Fruit fly (Drosophila melanogaster) ovary, adult (tissue): ENCODE results near the gene CG9701.

Experiments
- CG17801 ChIP-seq: fragments of 200-800 bp; optimal IDR thresholded peaks from 2 replicates; lab custom pipeline; 2019; ENCODE audit warnings: missing biosample characterization, mild to moderate bottlenecking, missing genetic modification characterization, moderate library complexity; ENCODE audit not compliant: partially characterized antibody

Gene CG9701

dm6 chr3L:16779704-16780173, 46.4 kb downstream of the CG9701 start, which contains the start of the genes mus302 and CG9705:
TSS of gene mus302 (minus strand) at chr3L:16779736.
TSS of gene CG9705 (plus strand) at chr3L:16780100.
- TF ChIP-seq CG17801 (GFP tag; lab: Kevin White, UChicago): no peak

dm6 chr3L:16780317-16780716, 47.0 kb downstream of the CG9701 start:
- TF ChIP-seq CG17801 (GFP tag; lab: Kevin White, UChicago): no peak

- TF ChIP-seq CG17801 (GFP tag; lab: Kevin White, UChicago): peak; percentile 48
Observed at dm6 chr3L:16782218-16782763, 48.9 kb downstream of the CG9701 start.

- TF ChIP-seq CG17801 (GFP tag; lab: Kevin White, UChicago): no peak
Observed at dm6 chr3L:16782789-16783188, 49.4 kb downstream of the CG9701 start, which contains the start of gene CG9706. TSS of gene CG9706 (plus strand) at chr3L:16783010.

- no peak for TF ChIP-seq CG17801 (GFP tag; lab: Kevin White, UChicago)
Observed at dm6 chr3L:16786728-16787127, 53.4 kb downstream of the CG9701 start, which contains the start of gene eIF3e. TSS of gene eIF3e (minus strand) at chr3L:16786941.
